Fruit fly (Drosophila melanogaster) whole organism, embryonic: ENCODE measurements around the gene CG3091.
A peak's percentile ranks its signal among the peaks of the same experiment; 100 is the strongest.

ENCODE experiments used
- CG10209 ChIP-seq: fragments of 200-800 bp; sonication (Bioruptor generic); optimal IDR thresholded peaks from 3 replicates; lab custom pipeline; 2017; ENCODE audit warnings: missing biosample characterization, mild to moderate bottlenecking, missing genetic modification characterization, missing genetic modification reagents
- CG10462 ChIP-seq: fragments of 200-800 bp; sonication (Bioruptor generic); optimal IDR thresholded peaks from 2 replicates; lab custom pipeline; 2016; ENCODE audit warnings: missing biosample characterization, missing genetic modification characterization
- CG11504 ChIP-seq: fragments of 200-800 bp; sonication (Bioruptor generic); optimal IDR thresholded peaks from 3 replicates; lab custom pipeline; 2019; ENCODE audit warnings: missing biosample characterization, mild to moderate bottlenecking, missing genetic modification characterization, moderate library complexity
- CG11560 ChIP-seq: fragments of 200-800 bp; sonication (Bioruptor generic); IDR thresholded peaks from 3 replicates; pipeline ENCODE4 v1.3.6; 2022; ENCODE audit warnings: missing biosample characterization, missing genetic modification characterization
- CG12744 ChIP-seq: fragments of 200-800 bp; sonication (Bioruptor generic); optimal IDR thresholded peaks from 2 replicates; lab custom pipeline; 2016; ENCODE audit warnings: missing biosample characterization, missing genetic modification characterization
- CG12942 ChIP-seq: fragments of 200-800 bp; sonication (Bioruptor generic); optimal IDR thresholded peaks from 3 replicates; lab custom pipeline; 2016; ENCODE audit warnings: missing biosample characterization, missing genetic modification characterization
- CG14860 ChIP-seq: fragments of 200-800 bp; sonication (Bioruptor generic); IDR thresholded peaks from 3 replicates; pipeline ENCODE4 v1.3.6; 2022; ENCODE audit warnings: missing biosample characterization, missing genetic modification characterization; ENCODE audit not compliant: partially characterized antibody
- CG1603 ChIP-seq: fragments of 200-800 bp; sonication (Bioruptor generic); optimal IDR thresholded peaks from 2 replicates; lab custom pipeline; 2019; ENCODE audit warnings: missing biosample characterization, mild to moderate bottlenecking, missing genetic modification characterization, moderate library complexity
- CG1647 ChIP-seq: fragments of 200-800 bp; sonication (Bioruptor generic); optimal IDR thresholded peaks from 3 replicates; lab custom pipeline; 2016; ENCODE audit warnings: missing biosample characterization, missing genetic modification characterization
- CG2120 ChIP-seq: fragments of 200-800 bp; sonication (Bioruptor generic); optimal IDR thresholded peaks from 3 replicates; lab custom pipeline; 2016; ENCODE audit warnings: missing biosample characterization, missing genetic modification characterization
- CG30431 ChIP-seq: fragments of 200-800 bp; sonication (Bioruptor generic); optimal IDR thresholded peaks from 2 replicates; lab custom pipeline; 2017; ENCODE audit warnings: missing biosample characterization, missing genetic modification characterization
- CG32772 ChIP-seq: fragments of 200-800 bp; sonication (Bioruptor generic); IDR thresholded peaks from 2 replicates; pipeline ENCODE4 v1.3.6; 2022; ENCODE audit warnings: missing biosample characterization, missing genetic modification characterization
- CG4617 ChIP-seq: fragments of 200-800 bp; sonication (Bioruptor generic); optimal IDR thresholded peaks from 3 replicates; lab custom pipeline; 2016; ENCODE audit warnings: missing biosample characterization, missing genetic modification characterization, borderline replicate concordance
- CG5953 ChIP-seq: fragments of 200-800 bp; sonication (Bioruptor generic); IDR thresholded peaks from 2 replicates; pipeline ENCODE4 v1.3.6; 2022; ENCODE audit warnings: missing biosample characterization, missing genetic modification characterization
- CG9437 ChIP-seq: fragments of 200-800 bp; sonication (Bioruptor generic); optimal IDR thresholded peaks from 2 replicates; lab custom pipeline; 2018; ENCODE audit warnings: missing biosample characterization, mild to moderate bottlenecking, missing genetic modification characterization
- D ChIP-seq, 2 experiments: fragments of 200-800 bp in 1 of 2; fragments of >200 bp in 1 of 2; sonication (Bioruptor generic) in 1 of 2; optimal IDR thresholded peaks; 2 replicates in 1 of 2; 3 replicates in 1 of 2; lab custom pipeline; 2017; ENCODE audit warnings: mild to moderate bottlenecking in 1 of 2, missing biosample characterization in 1 of 2, missing genetic modification characterization in 1 of 2, missing genetic modification reagents in 1 of 2
- D19A ChIP-seq: fragments of 200-800 bp; optimal IDR thresholded peaks from 3 replicates; lab custom pipeline; 2019; ENCODE audit warnings: missing biosample characterization, mild to moderate bottlenecking, missing genetic modification characterization, moderate library complexity
- Dfd ChIP-seq, 2 experiments: fragments of >200 bp; optimal IDR thresholded peaks; 2 replicates each; lab custom pipeline; 2017; ENCODE audit warnings: missing biosample characterization in 2 of 2, missing genetic modification characterization in 2 of 2
- Dp ChIP-seq: fragments of 200-800 bp; sonication (Bioruptor generic); optimal IDR thresholded peaks from 2 replicates; lab custom pipeline; 2018; ENCODE audit warnings: missing biosample characterization, mild to moderate bottlenecking, missing genetic modification characterization, moderate library complexity
- H15 ChIP-seq: fragments of 200-800 bp; sonication (Bioruptor generic); IDR thresholded peaks from 3 replicates; pipeline ENCODE4 v1.3.6; 2022; ENCODE audit warnings: missing biosample characterization, missing genetic modification characterization
- H2.0 ChIP-seq: fragments of 200-800 bp; sonication (Bioruptor generic); IDR thresholded peaks from 2 replicates; pipeline ENCODE4 v1.3.6; 2022; ENCODE audit warnings: missing biosample characterization, missing genetic modification characterization
- Hr51 ChIP-seq, 2 experiments: fragments of 200-800 bp; sonication (Bioruptor generic); optimal IDR thresholded peaks; 2 replicates in 1 of 2; 3 replicates in 1 of 2; lab custom pipeline; 2016 to 2018; ENCODE audit warnings: missing biosample characterization in 2 of 2, missing genetic modification characterization in 2 of 2, mild to moderate bottlenecking in 1 of 2, moderate library complexity in 1 of 2
- Lim3 ChIP-seq: fragments of 200-800 bp; sonication (Bioruptor generic); IDR thresholded peaks from 2 replicates; pipeline ENCODE4 v1.3.6; 2022; ENCODE audit warnings: missing biosample characterization, missing genetic modification characterization
- Lpt ChIP-seq: fragments of >200 bp; optimal IDR thresholded peaks from 2 replicates; lab custom pipeline; 2018; ENCODE audit warnings: missing biosample characterization, missing genetic modification characterization
- Max ChIP-seq: fragments of 200-800 bp; sonication (Bioruptor generic); optimal IDR thresholded peaks from 2 replicates; lab custom pipeline; 2016; ENCODE audit warnings: missing biosample characterization, mild to moderate bottlenecking, missing genetic modification characterization
- Myb ChIP-seq: fragments of 200-800 bp; sonication (Bioruptor generic); optimal IDR thresholded peaks from 2 replicates; lab custom pipeline; 2016; ENCODE audit warnings: missing biosample characterization, missing genetic modification characterization
- NK7.1 ChIP-seq: fragments of 200-800 bp; sonication (Bioruptor generic); optimal IDR thresholded peaks from 3 replicates; lab custom pipeline; 2016; ENCODE audit warnings: missing biosample characterization, missing genetic modification characterization
- Nf-YA ChIP-seq: fragments of 200-800 bp; sonication (Bioruptor generic); IDR thresholded peaks from 2 replicates; pipeline ENCODE4 v1.3.6; 2022; ENCODE audit warnings: missing biosample characterization, missing genetic modification characterization
- Opbp ChIP-seq: fragments of 200-800 bp; sonication (Bioruptor generic); IDR thresholded peaks from 3 replicates; pipeline ENCODE4 v1.3.6; 2022; ENCODE audit warnings: missing biosample characterization, missing genetic modification characterization; ENCODE audit not compliant: partially characterized antibody
- Pdp1 ChIP-seq, 2 experiments: fragments of 200-800 bp; sonication (Bioruptor generic); optimal IDR thresholded peaks; 3 replicates each; lab custom pipeline; 2016; ENCODE audit warnings: missing biosample characterization in 2 of 2, missing genetic modification characterization in 2 of 2, mild to moderate bottlenecking in 1 of 2, moderate library complexity in 1 of 2
- Side ChIP-seq: fragments of 200-800 bp; sonication (Bioruptor generic); optimal IDR thresholded peaks from 2 replicates; lab custom pipeline; 2016; ENCODE audit warnings: missing biosample characterization, missing genetic modification characterization
- Sox100B ChIP-seq: fragments of 200-800 bp; sonication (Bioruptor generic); optimal IDR thresholded peaks from 3 replicates; lab custom pipeline; 2018; ENCODE audit warnings: missing biosample characterization, mild to moderate bottlenecking, missing genetic modification characterization
- Spps ChIP-seq: fragments of 200-800 bp; sonication (Bioruptor generic); optimal IDR thresholded peaks from 2 replicates; lab custom pipeline; 2018; ENCODE audit warnings: missing biosample characterization, mild to moderate bottlenecking, missing genetic modification characterization
- Taf1 ChIP-seq: fragments of 200-800 bp; sonication (Bioruptor generic); IDR thresholded peaks from 2 replicates; pipeline ENCODE4 v1.3.6; 2022; ENCODE audit warnings: missing biosample characterization, missing genetic modification characterization
- Xbp1 ChIP-seq: fragments of 200-800 bp; sonication (Bioruptor generic); optimal IDR thresholded peaks from 3 replicates; lab custom pipeline; 2016; ENCODE audit warnings: missing biosample characterization, mild to moderate bottlenecking, missing genetic modification characterization
- al ChIP-seq: fragments of 200-800 bp; sonication (Bioruptor generic); IDR thresholded peaks from 2 replicates; pipeline ENCODE4 v1.3.6; 2022; ENCODE audit warnings: missing biosample characterization, missing genetic modification characterization
- amos ChIP-seq: fragments of 200-800 bp; sonication (Bioruptor generic); IDR thresholded peaks from 2 replicates; pipeline ENCODE4 v1.3.6; 2022; ENCODE audit warnings: missing biosample characterization, missing genetic modification characterization; ENCODE audit not compliant: partially characterized antibody
- btn ChIP-seq: fragments of 200-800 bp; sonication (Bioruptor generic); optimal IDR thresholded peaks from 2 replicates; lab custom pipeline; 2016; ENCODE audit warnings: missing biosample characterization, missing genetic modification characterization
- cg ChIP-seq: fragments of 200-800 bp; sonication (Bioruptor generic); optimal IDR thresholded peaks from 3 replicates; lab custom pipeline; 2019; ENCODE audit warnings: missing biosample characterization, mild to moderate bottlenecking, missing genetic modification characterization, moderate library complexity
- chm ChIP-seq: fragments of 200-800 bp; sonication (Bioruptor generic); IDR thresholded peaks from 2 replicates; pipeline ENCODE4 v1.3.6; 2022; ENCODE audit warnings: missing biosample characterization, missing genetic modification characterization
- ftz-f1 ChIP-seq: fragments of 200-800 bp; sonication (Bioruptor generic); optimal IDR thresholded peaks from 2 replicates; lab custom pipeline; 2016; ENCODE audit warnings: missing biosample characterization, missing genetic modification characterization
- jing ChIP-seq: fragments of 200-800 bp; sonication (Bioruptor generic); optimal IDR thresholded peaks from 2 replicates; lab custom pipeline; 2018; ENCODE audit warnings: missing biosample characterization, mild to moderate bottlenecking, missing genetic modification characterization
- jumu ChIP-seq: fragments of 200-800 bp; sonication (Bioruptor generic); optimal IDR thresholded peaks from 3 replicates; lab custom pipeline; 2016; ENCODE audit warnings: missing biosample characterization, missing genetic modification characterization
- lab ChIP-seq: fragments of 200-800 bp; sonication (Bioruptor generic); optimal IDR thresholded peaks from 3 replicates; lab custom pipeline; 2017; ENCODE audit warnings: missing biosample characterization, missing genetic modification characterization, mild to moderate bottlenecking, moderate library complexity, missing genetic modification reagents
- maf-S ChIP-seq: fragments of 200-800 bp; sonication (Bioruptor generic); optimal IDR thresholded peaks from 2 replicates; lab custom pipeline; 2016; ENCODE audit warnings: missing biosample characterization, missing genetic modification characterization
- org-1 ChIP-seq: fragments of 200-800 bp; sonication (Bioruptor generic); optimal IDR thresholded peaks from 2 replicates; lab custom pipeline; 2017; ENCODE audit warnings: missing biosample characterization, missing genetic modification characterization
- pho ChIP-seq: fragments of 200-800 bp; sonication (Bioruptor generic); optimal IDR thresholded peaks from 2 replicates; lab custom pipeline; 2016; ENCODE audit warnings: missing biosample characterization, missing genetic modification characterization
- sna ChIP-seq: fragments of 200-800 bp; sonication (Bioruptor generic); IDR thresholded peaks from 2 replicates; pipeline ENCODE4 v1.3.6; 2022; ENCODE audit warnings: missing biosample characterization, missing genetic modification characterization; ENCODE audit not compliant: partially characterized antibody
- so ChIP-seq: fragments of 200-800 bp; sonication (Bioruptor generic); IDR thresholded peaks from 3 replicates; pipeline ENCODE4 v1.3.6; 2022; ENCODE audit warnings: missing biosample characterization, missing genetic modification characterization
- trem ChIP-seq: fragments of 200-800 bp; optimal IDR thresholded peaks from 3 replicates; lab custom pipeline; 2019; ENCODE audit warnings: missing biosample characterization, mild to moderate bottlenecking, missing genetic modification characterization, moderate library complexity
- tup ChIP-seq: fragments of 200-800 bp; sonication (Bioruptor generic); optimal IDR thresholded peaks from 2 replicates; lab custom pipeline; 2016; ENCODE audit warnings: missing biosample characterization, mild to moderate bottlenecking, missing genetic modification characterization, moderate library complexity

The CG3091 gene

dm6 chrX:2274704-2275199, 20.8 kb upstream of the CG3091 start, which contains the start of gene Grp170 (continued):
- TF ChIP-seq cg (GFP tag; lab: Kevin White, UChicago) (no peak), org-1 (GFP tag; lab: Kevin White, UChicago) (no peak), maf-S (GFP tag; lab: Kevin White, UChicago) (no peak), CG14860 (GFP tag; lab: Robert Waterston, UW) (peak; percentile 78), trem (tag; lab: Kevin White, UChicago) (peak; percentile 69), Opbp (peak; percentile 94), CG2120 (no peak), Spps (no peak), CG5953 (no peak), CG1647 (GFP tag; lab: Kevin White, UChicago) (no peak), Sox100B (no peak), Xbp1 (GFP tag; lab: Kevin White, UChicago) (peak; percentile 96), jing (GFP tag; lab: Kevin White, UChicago) (no peak), Max (GFP tag; lab: Kevin White, UChicago) (no peak), Dfd (GFP tag; optimal IDR thresholded peaks at IDR 0.05; lab: Kevin White, UChicago) (no peak), CG30431 (GFP tag; lab: Kevin White, UChicago) (no peak), D (optimal IDR thresholded peaks at IDR 0.05; lab: Kevin White, UChicago) (no peak), D (GFP tag; optimal IDR thresholded peaks at IDR 0.05; lab: Kevin White, UChicago) (no peak), CG32772 (no peak), jumu (GFP tag; lab: Kevin White, UChicago) (no peak), Lim3 (GFP tag; lab: Robert Waterston, UW) (no peak), CG12942 (GFP tag; lab: Kevin White, UChicago) (no peak), pho (GFP tag; lab: Kevin White, UChicago) (no peak), CG11504 (tag; lab: Kevin White, UChicago) (no peak), H15 (GFP tag; lab: Robert Waterston, UW) (no peak), Pdp1 (GFP tag; optimal IDR thresholded peaks at IDR 0.05; lab: Kevin White, UChicago) (peak in 1 of 2 experiments; percentile 12), ftz-f1 (no peak), sna (GFP tag; lab: Robert Waterston, UW) (peak; percentile 78), Nf-YA (GFP tag; lab: Robert Waterston, UW) (no peak), CG10462 (no peak), lab (peak; percentile 12), CG4617 (GFP tag; lab: Kevin White, UChicago) (peak; percentile 7), NK7.1 (GFP tag; lab: Kevin White, UChicago) (no peak), so (GFP tag; lab: Robert Waterston, UW) (no peak), Lpt (GFP tag; lab: Kevin White, UChicago) (no peak), CG9437 (peak; percentile 55), Side (GFP tag; lab: Kevin White, UChicago) (no peak), Taf1 (GFP tag; lab: Robert Waterston, UW) (no peak), D19A (no peak), CG1603 (peak; percentile 63), H2.0 (GFP tag; lab: Robert Waterston, UW) (no peak), tup (GFP tag; lab: Kevin White, UChicago) (no peak), Hr51 (GFP tag; optimal IDR thresholded peaks at IDR 0.05; lab: Kevin White, UChicago) (no peak), Dp (peak; percentile 96), chm (GFP tag; lab: Robert Waterston, UW) (no peak), CG12744 (no peak), al (no peak), CG10209 (GFP tag; lab: Kevin White, UChicago) (no peak), amos (GFP tag; lab: Robert Waterston, UW) (peak; percentile 96), CG11560 (tag; lab: Robert Waterston, UW) (no peak), Myb (peak; percentile 48), btn (GFP tag; lab: Kevin White, UChicago) (no peak)
